Fruit fly (Drosophila melanogaster) whole organism, embryonic: ENCODE measurements around the gene TyrRII.

Experiments
- Adf1 ChIP-seq: fragments of 200-800 bp; sonication (Bioruptor generic); IDR thresholded peaks from 2 replicates; pipeline ENCODE4 v1.3.6; 2022; ENCODE audit warnings: missing biosample characterization, missing genetic modification characterization
- Aef1 ChIP-seq: fragments of 200-800 bp; sonication (Bioruptor generic); IDR thresholded peaks from 3 replicates; pipeline ENCODE4 v1.3.6; 2022; ENCODE audit warnings: missing biosample characterization, missing genetic modification characterization
- Atf-2 ChIP-seq: fragments of 200-800 bp; sonication (Bioruptor generic); optimal IDR thresholded peaks from 2 replicates; lab custom pipeline; 2016; ENCODE audit warnings: missing biosample characterization, missing genetic modification characterization
- Atf3 ChIP-seq: fragments of 200-800 bp; sonication (Bioruptor generic); optimal IDR thresholded peaks from 3 replicates; lab custom pipeline; 2016; ENCODE audit warnings: missing biosample characterization, missing genetic modification characterization
- Atf6 ChIP-seq: fragments of 200-800 bp; sonication (Bioruptor generic); IDR thresholded peaks from 2 replicates; pipeline ENCODE4 v1.3.6; 2022; ENCODE audit warnings: missing biosample characterization, missing genetic modification characterization
- CG11093 ChIP-seq: fragments of 200-800 bp; sonication (Bioruptor generic); IDR thresholded peaks from 3 replicates; pipeline ENCODE4 v1.3.6; 2022; ENCODE audit warnings: missing biosample characterization, missing genetic modification characterization
- CG11504 ChIP-seq: fragments of 200-800 bp; sonication (Bioruptor generic); optimal IDR thresholded peaks from 3 replicates; lab custom pipeline; 2019; ENCODE audit warnings: missing biosample characterization, mild to moderate bottlenecking, missing genetic modification characterization, moderate library complexity
- CG1233 ChIP-seq: fragments of 200-800 bp; sonication (Bioruptor generic); optimal IDR thresholded peaks from 4 replicates; lab custom pipeline; 2018; ENCODE audit warnings: missing biosample characterization, mild to moderate bottlenecking, missing genetic modification characterization
- CG12391 ChIP-seq: fragments of 200-800 bp; sonication (Bioruptor generic); optimal IDR thresholded peaks from 3 replicates; lab custom pipeline; 2018; ENCODE audit warnings: missing biosample characterization, mild to moderate bottlenecking, missing genetic modification characterization, moderate library complexity
- CG15011 ChIP-seq: fragments of 200-800 bp; sonication (Bioruptor generic); optimal IDR thresholded peaks from 3 replicates; lab custom pipeline; 2018; ENCODE audit warnings: missing biosample characterization, mild to moderate bottlenecking, missing genetic modification characterization
- CG15269 ChIP-seq: fragments of 200-800 bp; sonication (Bioruptor generic); optimal IDR thresholded peaks from 2 replicates; lab custom pipeline; 2018; ENCODE audit warnings: missing biosample characterization, mild to moderate bottlenecking, missing genetic modification characterization, moderate library complexity
- CG16779 ChIP-seq: fragments of 200-800 bp; sonication (Bioruptor generic); IDR thresholded peaks from 2 replicates; pipeline ENCODE4 v1.3.6; 2022; ENCODE audit warnings: missing biosample characterization, missing genetic modification characterization
- CG17361 ChIP-seq: fragments of 200-800 bp; sonication (Bioruptor generic); IDR thresholded peaks from 3 replicates; pipeline ENCODE4 v1.3.6; 2022; ENCODE audit warnings: missing biosample characterization, missing genetic modification characterization
- CG1792 ChIP-seq: fragments of 200-800 bp; sonication (Bioruptor generic); optimal IDR thresholded peaks from 2 replicates; lab custom pipeline; 2016; ENCODE audit warnings: missing biosample characterization, missing genetic modification characterization
- CG2199 ChIP-seq: fragments of 200-800 bp; sonication (Bioruptor generic); IDR thresholded peaks from 3 replicates; pipeline ENCODE4 v1.3.6; 2022; ENCODE audit warnings: missing biosample characterization, missing genetic modification characterization
- CG31365 ChIP-seq: fragments of 200-800 bp; sonication (Bioruptor generic); optimal IDR thresholded peaks from 2 replicates; lab custom pipeline; 2018; ENCODE audit warnings: missing biosample characterization, mild to moderate bottlenecking, missing genetic modification characterization
- CG6175 ChIP-seq: fragments of 200-800 bp; sonication (Bioruptor generic); IDR thresholded peaks from 3 replicates; pipeline ENCODE4 v1.3.6; 2022; ENCODE audit warnings: missing biosample characterization, missing genetic modification characterization
- CG7556 ChIP-seq: fragments of 200-800 bp; sonication (Bioruptor generic); optimal IDR thresholded peaks from 2 replicates; lab custom pipeline; 2017; ENCODE audit warnings: missing biosample characterization, mild to moderate bottlenecking, missing genetic modification characterization
- CG8290 ChIP-seq, 3 experiments: fragments of 200-800 bp; sonication (Bioruptor generic); optimal IDR thresholded peaks; 2 replicates each; lab custom pipeline; 2016 to 2019; ENCODE audit warnings: missing biosample characterization in 3 of 3, missing genetic modification characterization in 3 of 3, mild to moderate bottlenecking in 2 of 3, moderate library complexity in 1 of 3
- CG9727 ChIP-seq: fragments of 200-800 bp; sonication (Bioruptor generic); optimal IDR thresholded peaks from 3 replicates; lab custom pipeline; 2017; ENCODE audit warnings: missing biosample characterization, mild to moderate bottlenecking, missing genetic modification characterization
- Ets65A ChIP-seq: fragments of 200-800 bp; sonication (Bioruptor generic); peaks from one replicate; lab custom pipeline; 2016; ENCODE audit warnings: missing biosample characterization, missing genetic modification characterization
- Fer2 ChIP-seq: fragments of 200-800 bp; sonication (Bioruptor generic); optimal IDR thresholded peaks from 2 replicates; lab custom pipeline; 2018; ENCODE audit warnings: missing biosample characterization, mild to moderate bottlenecking, missing genetic modification characterization, moderate library complexity
- Gug ChIP-seq: fragments of 200-800 bp; sonication (Bioruptor generic); IDR thresholded peaks from 4 replicates; pipeline ENCODE4 v1.3.6; 2022; ENCODE audit warnings: missing biosample characterization, missing genetic modification characterization
- H15 ChIP-seq: fragments of 200-800 bp; sonication (Bioruptor generic); IDR thresholded peaks from 3 replicates; pipeline ENCODE4 v1.3.6; 2022; ENCODE audit warnings: missing biosample characterization, missing genetic modification characterization
- Hsf ChIP-seq: fragments of 200-800 bp; sonication (Bioruptor generic); optimal IDR thresholded peaks from 3 replicates; lab custom pipeline; 2016; ENCODE audit warnings: missing biosample characterization, missing genetic modification characterization
- Mes4 ChIP-seq: fragments of 200-800 bp; sonication (Bioruptor generic); optimal IDR thresholded peaks from 2 replicates; lab custom pipeline; 2016; ENCODE audit warnings: missing biosample characterization, missing genetic modification characterization
- Optix ChIP-seq: fragments of 200-800 bp; sonication (Bioruptor generic); IDR thresholded peaks from 3 replicates; pipeline ENCODE4 v1.3.6; 2022; ENCODE audit warnings: missing biosample characterization, missing genetic modification characterization
- Pdp1 ChIP-seq, 2 experiments: fragments of 200-800 bp; sonication (Bioruptor generic); optimal IDR thresholded peaks; 3 replicates each; lab custom pipeline; 2016; ENCODE audit warnings: missing biosample characterization in 2 of 2, missing genetic modification characterization in 2 of 2, mild to moderate bottlenecking in 1 of 2, moderate library complexity in 1 of 2
- Ptx1 ChIP-seq: fragments of 200-800 bp; sonication (Bioruptor generic); IDR thresholded peaks from 2 replicates; pipeline ENCODE4 v1.3.6; 2022; ENCODE audit warnings: missing biosample characterization, missing genetic modification characterization
- Sox102F ChIP-seq: fragments of 200-800 bp; sonication (Bioruptor generic); optimal IDR thresholded peaks from 2 replicates; lab custom pipeline; 2018; ENCODE audit warnings: missing biosample characterization, mild to moderate bottlenecking, missing genetic modification characterization, moderate library complexity
- Sry-δ ChIP-seq: fragments of 200-800 bp; sonication (Bioruptor generic); optimal IDR thresholded peaks from 2 replicates; lab custom pipeline; 2016; ENCODE audit warnings: missing biosample characterization, missing genetic modification characterization
- bab2 ChIP-seq: fragments of 200-800 bp; sonication (Bioruptor generic); optimal IDR thresholded peaks from 2 replicates; lab custom pipeline; 2016; ENCODE audit warnings: missing biosample characterization, missing genetic modification characterization
- cato ChIP-seq: fragments of 200-800 bp; sonication (Bioruptor generic); optimal IDR thresholded peaks from 2 replicates; lab custom pipeline; 2016; ENCODE audit warnings: missing biosample characterization, missing genetic modification characterization, borderline replicate concordance
- chm ChIP-seq: fragments of 200-800 bp; sonication (Bioruptor generic); IDR thresholded peaks from 2 replicates; pipeline ENCODE4 v1.3.6; 2022; ENCODE audit warnings: missing biosample characterization, missing genetic modification characterization
- exex ChIP-seq: fragments of 200-800 bp; sonication (Bioruptor generic); optimal IDR thresholded peaks from 4 replicates; lab custom pipeline; 2018; ENCODE audit warnings: missing biosample characterization, mild to moderate bottlenecking, missing genetic modification characterization, moderate library complexity
- ind ChIP-seq: fragments of 200-800 bp; sonication (Bioruptor generic); optimal IDR thresholded peaks from 3 replicates; lab custom pipeline; 2016; ENCODE audit warnings: missing biosample characterization, missing genetic modification characterization
- lmd ChIP-seq: fragments of 200-800 bp; sonication (Bioruptor generic); IDR thresholded peaks from 2 replicates; pipeline ENCODE4 v1.3.6; 2022; ENCODE audit warnings: missing biosample characterization, missing genetic modification characterization
- mld ChIP-seq: fragments of 200-800 bp; sonication (Bioruptor generic); IDR thresholded peaks from 3 replicates; pipeline ENCODE4 v1.3.6; 2022; ENCODE audit warnings: missing biosample characterization, missing genetic modification characterization; ENCODE audit not compliant: partially characterized antibody
- nau ChIP-seq: fragments of 200-800 bp; sonication (Bioruptor generic); optimal IDR thresholded peaks from 3 replicates; lab custom pipeline; 2017; ENCODE audit warnings: missing biosample characterization, mild to moderate bottlenecking, missing genetic modification characterization, missing genetic modification reagents
- oc ChIP-seq: fragments of 200-800 bp; sonication (Bioruptor generic); optimal IDR thresholded peaks from 2 replicates; lab custom pipeline; 2018; ENCODE audit warnings: missing biosample characterization, mild to moderate bottlenecking, missing genetic modification characterization, moderate library complexity
- pfk ChIP-seq: fragments of 200-800 bp; sonication (Bioruptor generic); optimal IDR thresholded peaks from 2 replicates; lab custom pipeline; 2018; ENCODE audit warnings: missing biosample characterization, mild to moderate bottlenecking, missing genetic modification characterization, moderate library complexity
- phol ChIP-seq: fragments of 200-800 bp; sonication (Bioruptor generic); optimal IDR thresholded peaks from 3 replicates; lab custom pipeline; 2018; ENCODE audit warnings: missing biosample characterization, mild to moderate bottlenecking, missing genetic modification characterization, moderate library complexity
- pros ChIP-seq: fragments of 200-800 bp; sonication (Bioruptor generic); optimal IDR thresholded peaks from 3 replicates; lab custom pipeline; 2019; ENCODE audit warnings: missing biosample characterization, mild to moderate bottlenecking, missing genetic modification characterization, moderate library complexity
- row ChIP-seq: fragments of 200-800 bp; sonication (Bioruptor generic); IDR thresholded peaks from 3 replicates; pipeline ENCODE4 v1.3.6; 2022; ENCODE audit warnings: missing biosample characterization, missing genetic modification characterization
- sd ChIP-seq: fragments of 200-800 bp; sonication (Bioruptor generic); optimal IDR thresholded peaks from 3 replicates; lab custom pipeline; 2018; ENCODE audit warnings: missing biosample characterization, mild to moderate bottlenecking, missing genetic modification characterization, moderate library complexity
- sens ChIP-seq: fragments of 200-800 bp; sonication (Bioruptor generic); peaks from one replicate; lab custom pipeline; 2016; ENCODE audit warnings: missing biosample characterization, missing genetic modification characterization
- slbo ChIP-seq: fragments of 200-800 bp; sonication (Bioruptor generic); IDR thresholded peaks from 2 replicates; pipeline ENCODE4 v1.3.6; 2022; ENCODE audit warnings: missing biosample characterization, missing genetic modification characterization
- tap ChIP-seq: fragments of 200-800 bp; optimal IDR thresholded peaks from 3 replicates; lab custom pipeline; 2019; ENCODE audit warnings: missing biosample characterization, mild to moderate bottlenecking, missing genetic modification characterization, moderate library complexity
- tx ChIP-seq: fragments of 200-800 bp; sonication (Bioruptor generic); optimal IDR thresholded peaks from 2 replicates; lab custom pipeline; 2016; ENCODE audit warnings: missing biosample characterization, missing genetic modification characterization
- vvl ChIP-seq: fragments of 200-800 bp; sonication (Bioruptor generic); IDR thresholded peaks from 2 replicates; pipeline ENCODE4 v1.3.6; 2022; ENCODE audit warnings: missing biosample characterization, missing genetic modification characterization
- zf30C ChIP-seq: fragments of 200-800 bp; sonication (Bioruptor generic); optimal IDR thresholded peaks from 3 replicates; lab custom pipeline; 2018; ENCODE audit warnings: missing biosample characterization, mild to moderate bottlenecking, missing genetic modification characterization
- zfh1 ChIP-seq: fragments of 200-800 bp; sonication (Bioruptor generic); IDR thresholded peaks from 3 replicates; pipeline ENCODE4 v1.3.6; 2022; ENCODE audit warnings: missing biosample characterization, missing genetic modification characterization
- zfh2 ChIP-seq: fragments of 200-800 bp; sonication (Bioruptor generic); optimal IDR thresholded peaks from 2 replicates; lab custom pipeline; 2016; ENCODE audit warnings: missing biosample characterization, missing genetic modification characterization

Gene TyrRII

DNA sequence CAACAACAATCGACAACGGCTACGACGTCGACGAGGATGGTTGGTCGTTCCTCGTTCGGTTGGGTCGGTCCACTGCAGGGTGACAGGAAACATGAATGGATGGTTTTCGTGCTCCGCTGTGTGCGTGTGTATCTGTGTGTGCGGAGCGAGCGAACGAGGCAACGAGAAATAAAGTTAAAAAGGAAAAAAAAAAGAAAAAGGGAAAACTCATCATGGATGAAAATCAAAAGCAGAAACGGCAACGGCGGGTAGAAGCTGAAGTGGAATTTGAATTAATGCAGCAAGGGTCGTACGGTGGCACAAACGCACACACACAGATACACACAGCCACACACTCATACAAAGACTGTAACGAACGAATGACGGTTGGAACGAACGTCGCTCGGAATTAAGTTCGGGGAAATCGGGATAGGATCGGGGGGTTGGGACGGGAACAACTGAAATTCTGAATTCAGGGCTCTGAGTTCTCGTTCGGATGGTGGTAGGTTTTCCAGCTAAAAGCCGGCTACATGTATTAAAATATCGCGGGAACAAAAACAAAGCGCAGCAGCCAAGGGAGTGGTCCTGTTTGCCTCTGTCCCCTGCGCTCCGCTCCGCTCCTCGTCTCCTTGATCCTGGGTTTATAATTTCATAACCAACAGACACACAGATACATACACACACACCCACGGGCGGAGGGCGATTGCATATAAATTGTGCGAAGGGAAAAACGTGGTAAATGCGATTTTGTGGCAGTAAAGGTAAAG is 25.3 kb upstream of the TyrRII start (continued):
- TF ChIP-seq nau (no peak), sd (peak; percentile 26), Atf6 (no peak), CG15011 (GFP tag; lab: Kevin White, UChicago) (no peak), CG1792 (GFP tag; lab: Kevin White, UChicago) (no peak), slbo (GFP tag; lab: Robert Waterston, UW) (no peak), bab2 (no peak), lmd (GFP tag; lab: Robert Waterston, UW) (no peak), zfh1 (GFP tag; lab: Robert Waterston, UW) (no peak), pros (GFP tag; lab: Kevin White, UChicago) (peak; percentile 92), Fer2 (tag; lab: Kevin White, UChicago) (no peak), row (GFP tag; lab: Robert Waterston, UW) (no peak), CG15269 (tag; lab: Kevin White, UChicago) (no peak), tx (GFP tag; lab: Kevin White, UChicago) (no peak), mld (no peak), CG9727 (GFP tag; lab: Kevin White, UChicago) (no peak), CG1233 (no peak), CG31365 (tag; lab: Kevin White, UChicago) (no peak), Hsf (no peak), Sox102F (GFP tag; lab: Kevin White, UChicago) (no peak), H15 (GFP tag; lab: Robert Waterston, UW) (0 out of 3 replicates have a peak, but pooled peaks have one; percentile 13), vvl (GFP tag; lab: Robert Waterston, UW) (no peak), zf30C (GFP tag; lab: Kevin White, UChicago) (no peak), Ptx1 (no peak), Atf3 (GFP tag; lab: Kevin White, UChicago) (no peak), Optix (GFP tag; lab: Robert Waterston, UW) (no peak), Aef1 (no peak), CG11093 (GFP tag; lab: Robert Waterston, UW) (no peak), Atf-2 (no peak), oc (tag; lab: Kevin White, UChicago) (peak; percentile 34), chm (GFP tag; lab: Robert Waterston, UW) (no peak), CG12391 (tag; lab: Kevin White, UChicago) (no peak), CG11504 (tag; lab: Kevin White, UChicago) (no peak), CG7556 (no peak), CG16779 (no peak), Mes4 (GFP tag; lab: Kevin White, UChicago) (no peak), CG2199 (GFP tag; lab: Robert Waterston, UW) (0 out of 3 replicates have a peak, but pooled peaks have one; percentile 17), CG6175 (GFP tag; lab: Robert Waterston, UW) (no peak), zfh2 (GFP tag; lab: Kevin White, UChicago) (no peak)

DNA sequence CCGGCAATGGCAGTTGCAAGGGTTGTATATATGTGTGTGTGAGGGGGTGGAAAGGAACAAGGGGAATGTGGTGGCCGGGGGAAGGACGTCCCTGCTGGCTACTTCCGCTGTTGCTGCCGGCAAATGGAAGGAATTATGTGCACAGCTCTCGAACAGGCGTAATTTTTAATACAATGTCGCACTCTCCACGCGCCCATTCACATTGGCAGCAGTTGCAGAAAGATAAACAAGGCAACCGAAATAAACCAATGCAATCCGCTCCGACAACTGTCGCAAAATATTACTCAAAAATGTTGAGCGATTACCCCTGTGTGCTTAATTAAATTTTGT is 24.8 kb upstream of the TyrRII start:
- TF ChIP-seq pfk (no peak), mld (no peak), CG17361 (GFP tag; lab: Robert Waterston, UW) (no peak), exex (tag; lab: Kevin White, UChicago) (no peak), tap (peak; percentile 18), cato (GFP tag; lab: Kevin White, UChicago) (no peak), ind (GFP tag; lab: Kevin White, UChicago) (no peak), Sry-δ (GFP tag; lab: Kevin White, UChicago) (no peak), Pdp1 (GFP tag; optimal IDR thresholded peaks at IDR 0.05; lab: Kevin White, UChicago) (no peak), sens (GFP tag; lab: Kevin White, UChicago) (peak; percentile 62), Adf1 (GFP tag; lab: Robert Waterston, UW) (no peak), phol (tag; lab: Kevin White, UChicago) (no peak), Ets65A (no peak), Gug (GFP tag; lab: Robert Waterston, UW) (no peak), CG8290 (GFP tag; optimal IDR thresholded peaks at IDR 0.05; lab: Kevin White, UChicago) (no peak), CG8290 (tag; optimal IDR thresholded peaks at IDR 0.05; lab: Kevin White, UChicago) (no peak)
